Worm (Caenorhabditis elegans): ENCODE data around the gene M163.10.

- TF ChIP-seq ztf-29 (GFP tag; IDR thresholded peaks at IDR 0.05) = no peak
- no peak for TF ChIP-seq ztf-23 (GFP tag; IDR thresholded peaks at IDR 0.05)
- no peak for TF ChIP-seq flt-1 (GFP tag; IDR thresholded peaks at IDR 0.05)
- TF ChIP-seq med-1 (GFP tag; optimal IDR thresholded peaks at IDR 0.05; ENCODE audit: insufficient read depth) = no peak
- TF ChIP-seq klf-2 (GFP tag; conservative IDR thresholded peaks at IDR 0.05) = no peak
Measured at ce11 chrX:14502116-14502587, 31.4 kb downstream of the M163.10 start.
